Worm (Caenorhabditis elegans): ENCODE measurements around the gene ubxn-3.

- TF ChIP-seq ceh-82 (tag; optimal IDR thresholded peaks at IDR 0.05) (no peak), unc-62 (GFP tag; optimal IDR thresholded peaks at IDR 0.05) (no peak), jun-1 (tag; optimal IDR thresholded peaks at IDR 0.05) (no peak), lin-39 (tag; optimal IDR thresholded peaks at IDR 0.05) (no peak), nhr-25 (tag; optimal IDR thresholded peaks at IDR 0.05) (no peak), ama-1 (optimal IDR thresholded peaks at IDR 0.05) (no peak), nhr-11 (tag; optimal IDR thresholded peaks at IDR 0.05) (no peak)
These were observed 34.0 kb downstream of the ubxn-3 start, which contains the start of gene T01D1.8 for ce11 chrII:186504-186903.

All from whole organism, L3 larva.